Worm (Caenorhabditis elegans) whole organism, L4 larva: ENCODE data around the gene F48F7.6.

Experiments
- F49E8.2 ChIP-seq: sonication (generic microtip); optimal IDR thresholded peaks from 2 replicates; lab custom pipeline; 2016; ENCODE audit warnings: missing compliant biosample characterization, mild to moderate bottlenecking, missing genetic modification characterization, borderline replicate concordance
- R02D3.7 ChIP-seq: fragments of 150-350 bp; sonication (generic microtip); optimal IDR thresholded peaks from 3 replicates; lab custom pipeline; 2014; ENCODE audit warnings: missing biosample characterization, missing genetic modification characterization
- T20F7.1 ChIP-seq: fragments of 200-800 bp; sonication (Bioruptor generic); optimal IDR thresholded peaks from 2 replicates; lab custom pipeline; 2018; ENCODE audit warnings: mild to moderate bottlenecking, missing genetic modification characterization, missing compliant biosample characterization
- Y75B8A.6 ChIP-seq: fragments of 200-800 bp; sonication (Bioruptor generic); IDR thresholded peaks from 2 replicates; pipeline ENCODE4 v1.3.6; 2022; ENCODE audit warnings: missing genetic modification reagents, missing genetic modification characterization, missing compliant biosample characterization
- arid-1 ChIP-seq: fragments of 200-800 bp; sonication (Bioruptor generic); conservative IDR thresholded peaks from 2 replicates; pipeline ENCODE4 v1.3.6; 2022; ENCODE audit warnings: missing genetic modification reagents, missing genetic modification characterization, missing compliant biosample characterization
- ceh-28 ChIP-seq: fragments of 150-350 bp; optimal IDR thresholded peaks from 2 replicates; lab custom pipeline; 2014; ENCODE audit warnings: missing biosample characterization, missing genetic modification reagents, missing genetic modification characterization
- daf-16 ChIP-seq, 3 experiments: sonication (generic microtip); optimal IDR thresholded peaks; 2 replicates each; lab custom pipeline; 2016 to 2017; ENCODE audit warnings: missing genetic modification characterization in 3 of 3, missing genetic modification reagents in 3 of 3, mild to moderate bottlenecking in 2 of 3, missing compliant biosample characterization in 2 of 3, missing biosample characterization in 1 of 3, moderate library complexity in 1 of 3
- dmd-6 ChIP-seq: fragments of 200-800 bp; sonication (Bioruptor generic); IDR thresholded peaks from 2 replicates; pipeline ENCODE4 v1.3.6; 2022; ENCODE audit warnings: missing genetic modification reagents, missing genetic modification characterization, missing compliant biosample characterization
- dve-1 ChIP-seq: sonication (generic microtip); optimal IDR thresholded peaks from 2 replicates; lab custom pipeline; 2017; ENCODE audit warnings: antibody characterized with exemption, mild to moderate bottlenecking, missing genetic modification characterization, missing compliant biosample characterization; ENCODE audit not compliant: insufficient read depth
- egl-43 ChIP-seq: fragments of 200-800 bp; sonication (Bioruptor generic); IDR thresholded peaks from 2 replicates; pipeline ENCODE4 v1.3.6; 2022; ENCODE audit warnings: missing genetic modification reagents, missing genetic modification characterization, missing compliant biosample characterization
- hlh-11 ChIP-seq: fragments of 200-800 bp; sonication (Bioruptor generic); optimal IDR thresholded peaks from 2 replicates; lab custom pipeline; 2018; ENCODE audit warnings: mild to moderate bottlenecking, missing genetic modification characterization, missing compliant biosample characterization
- hmg-1.1 ChIP-seq: fragments of 200-800 bp; sonication (Bioruptor generic); IDR thresholded peaks from 2 replicates; pipeline ENCODE4 v1.3.6; 2022; ENCODE audit warnings: missing genetic modification reagents, missing genetic modification characterization, missing compliant biosample characterization
- jun-1 ChIP-seq: fragments of 150-350 bp; optimal IDR thresholded peaks from 2 replicates; lab custom pipeline; 2014; ENCODE audit warnings: missing biosample characterization, missing genetic modification reagents, missing genetic modification characterization
- lim-7 ChIP-seq: fragments of 200-800 bp; sonication (Bioruptor generic); IDR thresholded peaks from 2 replicates; pipeline ENCODE4 v1.3.6; 2022; ENCODE audit warnings: missing genetic modification characterization, missing compliant biosample characterization
- lin-15B ChIP-seq: fragments of 150-350 bp; sonication (generic microtip); optimal IDR thresholded peaks from 3 replicates; lab custom pipeline; 2014; ENCODE audit warnings: missing biosample characterization, missing genetic modification characterization
- lin-38 ChIP-seq: fragments of 200-800 bp; sonication (Bioruptor generic); IDR thresholded peaks from 2 replicates; pipeline ENCODE4 v1.3.6; 2022; ENCODE audit warnings: missing genetic modification reagents, missing genetic modification characterization, missing compliant biosample characterization
- madf-5 ChIP-seq, 2 experiments: fragments of 200-800 bp; sonication (Bioruptor generic); IDR thresholded peaks; 2 replicates each; pipeline ENCODE4 v1.3.6; 2022; ENCODE audit warnings: missing compliant biosample characterization in 2 of 2, missing genetic modification characterization in 2 of 2
- mdl-1 ChIP-seq, 2 experiments: fragments of 150-350 bp in 1 of 2; sonication (generic microtip) in 1 of 2; optimal IDR thresholded peaks; 2 replicates each; lab custom pipeline; 2014 to 2017; ENCODE audit warnings: missing biosample characterization in 2 of 2, missing genetic modification characterization in 2 of 2
- mep-1 ChIP-seq: fragments of 150-350 bp; sonication (generic microtip); optimal IDR thresholded peaks from 3 replicates; lab custom pipeline; 2014; ENCODE audit warnings: missing biosample characterization, missing genetic modification characterization
- mes-2 ChIP-seq: sonication (generic microtip); optimal IDR thresholded peaks from 2 replicates; lab custom pipeline; 2016; ENCODE audit warnings: missing genotype, mild to moderate bottlenecking, missing genetic modification characterization, missing compliant biosample characterization; ENCODE audit not compliant: poor library complexity, severe bottlenecking
- mxl-2 ChIP-seq: fragments of 200-800 bp; sonication (Bioruptor generic); conservative IDR thresholded peaks from 2 replicates; pipeline ENCODE4 v1.3.6; 2022; ENCODE audit warnings: missing genetic modification reagents, missing genetic modification characterization, missing compliant biosample characterization
- nhr-28 ChIP-seq: fragments of 150-350 bp; optimal IDR thresholded peaks from 2 replicates; lab custom pipeline; 2014; ENCODE audit warnings: missing biosample characterization, missing genetic modification characterization
- nhr-41 ChIP-seq: fragments of 200-800 bp; sonication (Bioruptor generic); IDR thresholded peaks from 2 replicates; pipeline ENCODE4 v1.3.6; 2022; ENCODE audit warnings: missing genetic modification reagents, missing genetic modification characterization, missing compliant biosample characterization
- nhr-76 ChIP-seq: fragments of 150-350 bp; optimal IDR thresholded peaks from 2 replicates; lab custom pipeline; 2014; ENCODE audit warnings: missing biosample characterization, missing genetic modification characterization
- php-3 ChIP-seq: fragments of 200-800 bp; sonication (Bioruptor generic); IDR thresholded peaks from 2 replicates; pipeline ENCODE4 v1.3.6; 2022; ENCODE audit warnings: missing genetic modification reagents, missing genetic modification characterization, missing compliant biosample characterization
- pqm-1 ChIP-seq: sonication (generic microtip); optimal IDR thresholded peaks from 2 replicates; lab custom pipeline; 2017; ENCODE audit warnings: missing biosample characterization, missing genetic modification characterization
- rbr-2 ChIP-seq: sonication (generic microtip); optimal IDR thresholded peaks from 2 replicates; lab custom pipeline; 2016; ENCODE audit warnings: missing genotype, missing genetic modification characterization, missing compliant biosample characterization
- skn-1 ChIP-seq: fragments of 150-350 bp; optimal IDR thresholded peaks from 2 replicates; lab custom pipeline; 2014; ENCODE audit warnings: missing biosample characterization, missing genetic modification characterization
- snpc-1.2 ChIP-seq: fragments of 200-800 bp; sonication (Bioruptor generic); IDR thresholded peaks from 2 replicates; pipeline ENCODE4 v1.3.6; 2022; ENCODE audit warnings: missing genetic modification reagents, missing genetic modification characterization, missing compliant biosample characterization
- tag-97 ChIP-seq: fragments of 200-800 bp; sonication (Bioruptor generic); IDR thresholded peaks from 2 replicates; pipeline ENCODE4 v1.3.6; 2022; ENCODE audit warnings: missing genetic modification characterization, missing compliant biosample characterization
- tra-1 ChIP-seq: fragments of 200-800 bp; sonication (Bioruptor generic); IDR thresholded peaks from 2 replicates; pipeline ENCODE4 v1.3.6; 2022; ENCODE audit warnings: missing genetic modification reagents, missing genetic modification characterization, missing compliant biosample characterization
- unc-62 ChIP-seq, 3 experiments: fragments of 150-350 bp in 1 of 3; sonication (generic microtip); optimal IDR thresholded peaks in 2 of 3; peaks in 1 of 3; 1 replicate in 1 of 3; 2 replicates in 2 of 3; lab custom pipeline; 2014 to 2017; ENCODE audit warnings: missing biosample characterization in 3 of 3, missing genetic modification characterization in 3 of 3, missing genetic modification reagents in 3 of 3, missing genotype in 1 of 3
- vab-7 ChIP-seq: fragments of 200-800 bp; sonication (Bioruptor generic); IDR thresholded peaks from 2 replicates; pipeline ENCODE4 v1.3.6; 2022; ENCODE audit warnings: missing genetic modification reagents, missing genetic modification characterization, missing compliant biosample characterization
- ztf-11 ChIP-seq: fragments of 150-350 bp; optimal IDR thresholded peaks from 2 replicates; lab custom pipeline; 2014; ENCODE audit warnings: missing biosample characterization, missing genetic modification characterization

F48F7.6 gene

DNA sequence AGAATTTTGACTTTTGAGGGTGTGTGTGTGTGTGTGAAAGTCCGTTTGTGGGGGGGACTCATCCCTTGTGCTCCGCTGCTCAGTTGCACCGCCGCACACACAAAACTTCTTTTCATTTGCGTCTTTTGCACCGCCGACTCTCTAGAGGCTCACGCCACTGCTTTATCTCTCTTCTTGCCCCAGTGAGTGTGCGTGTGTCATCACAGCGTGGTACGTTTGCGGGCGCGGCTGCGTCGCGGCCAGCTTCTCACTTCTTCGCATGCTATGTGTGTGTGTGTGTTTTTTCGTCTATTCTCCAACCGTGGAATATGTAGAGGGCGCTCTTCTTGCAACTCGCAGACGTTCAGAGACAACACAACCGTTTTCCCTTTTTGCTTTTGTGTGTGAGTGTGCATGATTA is 32.1 kb upstream of the F48F7.6 start (continued):
- TF ChIP-seq madf-5 (GFP tag; IDR thresholded peaks at IDR 0.05; lab: Robert Waterston, UW): no peak
- TF ChIP-seq skn-1: no peak
- TF ChIP-seq vab-7 (GFP tag; lab: Robert Waterston, UW): peak; percentile 35; the same call in 1 of the 2 replicates
- TF ChIP-seq dmd-6 (GFP tag; lab: Robert Waterston, UW): peak; percentile 39
- peak; percentile 83 for TF ChIP-seq rbr-2
- no peak for TF ChIP-seq ceh-28 (tag; lab: Kevin White, UChicago)

DNA sequence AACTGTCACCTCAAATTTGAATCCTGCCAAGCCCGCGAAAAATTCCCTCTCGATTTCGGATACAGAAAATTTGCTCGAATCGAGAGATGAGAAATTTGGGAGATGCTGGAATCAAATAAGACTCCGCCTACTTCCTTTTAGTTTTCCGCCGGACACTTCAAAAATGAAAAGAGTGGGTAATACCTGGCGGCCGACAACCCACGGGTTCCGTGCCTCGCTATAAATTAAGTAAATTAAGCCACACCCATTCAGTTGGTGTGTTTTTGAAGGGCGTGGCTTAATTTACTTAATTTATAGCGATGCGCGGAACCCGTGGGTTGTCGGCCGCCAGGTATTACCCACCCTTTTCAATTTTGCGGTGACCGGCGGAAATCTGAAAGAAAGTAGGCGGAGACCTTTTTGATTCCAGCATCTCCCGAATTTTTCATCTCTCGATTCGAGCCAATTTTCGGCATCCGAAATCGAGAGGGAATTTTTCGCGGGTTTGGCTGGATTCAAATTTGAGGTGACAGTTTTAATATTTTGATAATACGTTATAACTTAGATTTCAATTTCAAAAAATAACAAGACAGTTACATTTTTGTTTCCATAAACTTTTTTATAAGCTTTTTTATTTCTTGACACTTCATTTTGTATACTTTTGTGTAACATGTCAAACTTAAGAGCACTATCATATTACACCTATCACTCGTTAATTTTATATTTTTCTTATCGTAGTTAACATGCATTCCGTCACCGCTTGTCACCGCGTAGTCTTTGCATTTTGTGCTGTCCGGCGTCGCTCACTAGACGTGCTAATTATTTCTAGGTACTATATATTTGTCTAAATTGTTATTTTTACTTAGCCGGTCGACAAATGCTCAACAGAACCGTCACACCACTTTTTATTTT is 30.7 kb upstream of the F48F7.6 start:
- no peak for TF ChIP-seq nhr-41 (GFP tag; lab: Robert Waterston, UW)
- TF ChIP-seq mdl-1 (tag; optimal IDR thresholded peaks at IDR 0.05; lab: Kevin White, UChicago): no peak
- TF ChIP-seq dmd-6 (GFP tag; lab: Robert Waterston, UW): peak; percentile 69
- TF ChIP-seq nhr-76 (tag; lab: Kevin White, UChicago): no peak
- TF ChIP-seq tra-1 (GFP tag; lab: Robert Waterston, UW): 0 out of 2 replicates have a peak, but pooled peaks have one; percentile 16
- TF ChIP-seq unc-62 (GFP tag; optimal IDR thresholded peaks at IDR 0.05 in 1 of 2; lab: Kevin White, UChicago): peak in 1 of 2 experiments; percentile 59
- TF ChIP-seq unc-62 (tag; optimal IDR thresholded peaks at IDR 0.05; lab: Kevin White, UChicago): no peak
- peak in 1 of 2 experiments; percentile 9 for TF ChIP-seq daf-16 (GFP tag; optimal IDR thresholded peaks at IDR 0.05; lab: Kevin White, UChicago)
- TF ChIP-seq daf-16 (tag; optimal IDR thresholded peaks at IDR 0.05; lab: Kevin White, UChicago): peak; percentile 61
- peak; percentile 84 for TF ChIP-seq nhr-28 (tag; lab: Kevin White, UChicago)
- TF ChIP-seq F49E8.2: no peak
- TF ChIP-seq egl-43 (GFP tag; lab: Robert Waterston, UW): 0 out of 2 replicates have a peak, but pooled peaks have one; percentile 29
- no peak for TF ChIP-seq T20F7.1 (GFP tag; lab: Kevin White, UChicago)
- no peak for TF ChIP-seq tag-97 (GFP tag; lab: Robert Waterston, UW)
- TF ChIP-seq mep-1: peak; percentile 14
- TF ChIP-seq pqm-1: peak; percentile 57
- 0 out of 2 replicates have a peak, but pooled peaks have one; percentile 14 for TF ChIP-seq lin-38 (GFP tag; lab: Robert Waterston, UW)
- peak; percentile 55 for TF ChIP-seq hlh-11 (tag; lab: Kevin White, UChicago)
- peak; percentile 75 for TF ChIP-seq snpc-1.2
- TF ChIP-seq dve-1 (tag; lab: Kevin White, UChicago): peak; percentile 48
- TF ChIP-seq lin-15B: no peak
- no peak for TF ChIP-seq ztf-11 (tag; lab: Kevin White, UChicago)
- TF ChIP-seq jun-1 (tag; lab: Kevin White, UChicago): no peak
- TF ChIP-seq lim-7 (GFP tag; lab: Robert Waterston, UW): 0 out of 2 replicates have a peak, but pooled peaks have one; percentile 55
- no peak for TF ChIP-seq arid-1 (GFP tag; lab: Robert Waterston, UW)
- peak; percentile 78; the same call in 1 of the 2 replicates for TF ChIP-seq php-3 (GFP tag; lab: Robert Waterston, UW)

DNA sequence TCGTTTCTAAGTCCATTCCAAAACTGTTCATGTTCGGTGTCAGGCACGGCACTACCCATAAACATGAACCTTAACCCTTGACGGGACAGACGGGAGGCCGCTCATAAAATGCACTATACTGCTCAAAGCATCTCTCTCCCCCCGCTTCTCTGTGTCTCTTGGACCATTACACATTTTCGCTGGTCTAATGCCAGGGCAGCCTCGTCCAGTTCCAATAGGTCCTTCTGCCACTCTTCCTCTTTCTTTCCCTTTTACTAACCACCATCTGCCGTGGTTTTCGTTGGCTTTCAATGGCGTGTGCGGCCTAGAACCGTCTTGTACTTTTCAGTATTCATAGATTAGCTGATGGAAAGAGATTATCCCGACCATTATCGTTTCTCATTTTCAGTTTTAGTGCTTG is 29.5 kb upstream of the F48F7.6 start:
- no peak for TF ChIP-seq mxl-2 (GFP tag; lab: Robert Waterston, UW)
- TF ChIP-seq dmd-6 (GFP tag; lab: Robert Waterston, UW): no peak
- TF ChIP-seq mdl-1 (tag; optimal IDR thresholded peaks at IDR 0.05; lab: Kevin White, UChicago): no peak
- peak in 1 of 2 experiments; percentile 72 for TF ChIP-seq unc-62 (GFP tag; optimal IDR thresholded peaks at IDR 0.05 in 1 of 2; lab: Kevin White, UChicago)
- TF ChIP-seq unc-62 (tag; optimal IDR thresholded peaks at IDR 0.05; lab: Kevin White, UChicago): no peak
- peak; percentile 65 for TF ChIP-seq egl-43 (GFP tag; lab: Robert Waterston, UW)
- TF ChIP-seq mes-2 (tag; lab: Kevin White, UChicago): peak; percentile 14
- TF ChIP-seq Y75B8A.6 (GFP tag; lab: Robert Waterston, UW): no peak
- no peak for TF ChIP-seq R02D3.7 (tag; lab: Kevin White, UChicago)
- TF ChIP-seq hmg-1.1 (GFP tag; lab: Robert Waterston, UW): peak; percentile 47; the same call in 1 of the 2 replicates
- TF ChIP-seq ceh-28 (tag; lab: Kevin White, UChicago): no peak
- TF ChIP-seq daf-16 (GFP tag; optimal IDR thresholded peaks at IDR 0.05; lab: Kevin White, UChicago): no peak
- TF ChIP-seq daf-16 (tag; optimal IDR thresholded peaks at IDR 0.05; lab: Kevin White, UChicago): no peak
- TF ChIP-seq php-3 (GFP tag; lab: Robert Waterston, UW): 0 out of 2 replicates have a peak, but pooled peaks have one; percentile 34
